Worm (Caenorhabditis elegans) whole organism, L2 larva: ENCODE data around the gene mrps-18B.

Source experiments
- C34F6.9 ChIP-seq: fragments of 150-350 bp; optimal IDR thresholded peaks from 2 replicates; lab custom pipeline; 2014; ENCODE audit warnings: missing biosample characterization, missing genetic modification characterization
- F13H6.1 ChIP-seq: sonication (generic microtip); optimal IDR thresholded peaks from 2 replicates; lab custom pipeline; 2016; ENCODE audit warnings: missing genetic modification characterization, missing compliant biosample characterization
- R02D3.7 ChIP-seq: fragments of 150-350 bp; optimal IDR thresholded peaks from 2 replicates; lab custom pipeline; 2014; ENCODE audit warnings: missing biosample characterization, missing genetic modification characterization
- Y55F3AM.14 ChIP-seq: fragments of 200-800 bp; sonication (Bioruptor generic); optimal IDR thresholded peaks from 2 replicates; lab custom pipeline; 2018; ENCODE audit warnings: mild to moderate bottlenecking, missing genetic modification characterization, missing compliant biosample characterization
- ZK546.5 ChIP-seq: sonication (generic microtip); optimal IDR thresholded peaks from 2 replicates; lab custom pipeline; 2017; ENCODE audit warnings: missing biosample characterization, missing genetic modification characterization
- alr-1 ChIP-seq: fragments of 150-350 bp; optimal IDR thresholded peaks from 2 replicates; lab custom pipeline; 2014; ENCODE audit warnings: missing biosample characterization, missing genetic modification characterization
- aly-2 ChIP-seq: fragments of 150-350 bp; optimal IDR thresholded peaks from 2 replicates; lab custom pipeline; 2014; ENCODE audit warnings: missing biosample characterization, missing genetic modification characterization
- ama-1 ChIP-seq: fragments of 150-350 bp; optimal IDR thresholded peaks from 2 replicates; lab custom pipeline; 2018; ENCODE audit warnings: inconsistent platforms
- blmp-1 ChIP-seq: sonication (generic microtip); optimal IDR thresholded peaks from 2 replicates; lab custom pipeline; 2017; ENCODE audit warnings: missing genetic modification characterization, mild to moderate bottlenecking, missing compliant biosample characterization, antibody characterized with exemption, moderate library complexity; ENCODE audit not compliant: insufficient read depth
- ceh-16 ChIP-seq: fragments of 150-350 bp; optimal IDR thresholded peaks from 2 replicates; lab custom pipeline; 2014; ENCODE audit warnings: missing biosample characterization, missing genetic modification characterization
- ceh-82 ChIP-seq: fragments of 150-350 bp; optimal IDR thresholded peaks from 2 replicates; lab custom pipeline; 2014; ENCODE audit warnings: missing biosample characterization, missing genetic modification characterization
- crh-2 ChIP-seq: sonication (generic microtip); optimal IDR thresholded peaks from 2 replicates; lab custom pipeline; 2017; ENCODE audit warnings: missing biosample characterization, missing genetic modification characterization
- dmd-4 ChIP-seq: sonication (generic microtip); optimal IDR thresholded peaks from 2 replicates; lab custom pipeline; 2017; ENCODE audit warnings: missing biosample characterization, missing genetic modification characterization
- egl-27 ChIP-seq: sonication (generic microtip); optimal IDR thresholded peaks from 3 replicates; lab custom pipeline; 2017; ENCODE audit warnings: missing biosample characterization, missing genetic modification reagents, missing genetic modification characterization
- elt-1 ChIP-seq: fragments of 150-350 bp; optimal IDR thresholded peaks from 2 replicates; lab custom pipeline; 2014; ENCODE audit warnings: missing biosample characterization, missing genetic modification characterization
- elt-3 ChIP-seq: sonication (generic microtip); optimal IDR thresholded peaks from 2 replicates; lab custom pipeline; 2017; ENCODE audit warnings: missing biosample characterization, missing genetic modification characterization
- fos-1 ChIP-seq: fragments of 150-350 bp; optimal IDR thresholded peaks from 2 replicates; lab custom pipeline; 2014; ENCODE audit warnings: missing biosample characterization, missing genetic modification characterization
- gmeb-1 ChIP-seq: fragments of 150-350 bp; optimal IDR thresholded peaks from 2 replicates; lab custom pipeline; 2014; ENCODE audit warnings: missing biosample characterization, missing genetic modification characterization
- lin-11 ChIP-seq: fragments of 150-350 bp; sonication (generic microtip); optimal IDR thresholded peaks from 2 replicates; lab custom pipeline; 2014; ENCODE audit warnings: missing biosample characterization, missing genetic modification characterization, inconsistent platforms, mixed read lengths
- lin-13 ChIP-seq: fragments of 150-350 bp; optimal IDR thresholded peaks from 2 replicates; lab custom pipeline; 2014; ENCODE audit warnings: missing biosample characterization, missing genetic modification reagents, missing genetic modification characterization
- lin-39 ChIP-seq: fragments of 150-350 bp; optimal IDR thresholded peaks from 2 replicates; lab custom pipeline; 2014; ENCODE audit warnings: missing biosample characterization, missing genetic modification reagents, missing genetic modification characterization
- lsy-2 ChIP-seq, 2 experiments: fragments of 150-350 bp in 1 of 2; sonication (generic microtip) in 1 of 2; optimal IDR thresholded peaks; 2 replicates each; lab custom pipeline; 2014 to 2017; ENCODE audit warnings: missing biosample characterization in 2 of 2, missing genetic modification characterization in 2 of 2
- mab-5 ChIP-seq: fragments of 150-350 bp; optimal IDR thresholded peaks from 2 replicates; lab custom pipeline; 2014; ENCODE audit warnings: missing biosample characterization, missing genetic modification characterization
- mbf-1 ChIP-seq: sonication (generic microtip); optimal IDR thresholded peaks from 2 replicates; lab custom pipeline; 2017; ENCODE audit warnings: missing biosample characterization, missing genetic modification characterization
- mdl-1 ChIP-seq, 2 experiments: fragments of 150-350 bp in 1 of 2; sonication (generic microtip) in 1 of 2; optimal IDR thresholded peaks; 2 replicates each; lab custom pipeline; 2017; ENCODE audit warnings: missing biosample characterization in 2 of 2, missing genetic modification characterization in 2 of 2
- nhr-10 ChIP-seq: sonication (generic microtip); optimal IDR thresholded peaks from 2 replicates; lab custom pipeline; 2017; ENCODE audit warnings: missing biosample characterization, missing genetic modification characterization
- nhr-11 ChIP-seq: fragments of 150-350 bp; optimal IDR thresholded peaks from 2 replicates; lab custom pipeline; 2014; ENCODE audit warnings: missing biosample characterization, missing genetic modification characterization
- nhr-12 ChIP-seq: fragments of 150-350 bp; optimal IDR thresholded peaks from 2 replicates; lab custom pipeline; 2014; ENCODE audit warnings: missing biosample characterization, missing genetic modification characterization
- nhr-129 ChIP-seq: fragments of 150-350 bp; optimal IDR thresholded peaks from 2 replicates; lab custom pipeline; 2014; ENCODE audit warnings: missing biosample characterization, missing genetic modification characterization
- nhr-21 ChIP-seq: fragments of 150-350 bp; optimal IDR thresholded peaks from 2 replicates; lab custom pipeline; 2014; ENCODE audit warnings: missing biosample characterization, missing genetic modification characterization
- nhr-23 ChIP-seq: fragments of 150-350 bp; optimal IDR thresholded peaks from 2 replicates; lab custom pipeline; 2014; ENCODE audit warnings: missing biosample characterization, missing genetic modification reagents, missing genetic modification characterization
- nhr-237 ChIP-seq: fragments of 150-350 bp; optimal IDR thresholded peaks from 2 replicates; lab custom pipeline; 2014; ENCODE audit warnings: missing biosample characterization, missing genetic modification characterization
- nhr-25 ChIP-seq: fragments of 150-350 bp; sonication (generic microtip); optimal IDR thresholded peaks from 3 replicates; lab custom pipeline; 2014; ENCODE audit warnings: missing biosample characterization, missing genetic modification characterization
- nhr-6 ChIP-seq: fragments of 150-350 bp; optimal IDR thresholded peaks from 2 replicates; lab custom pipeline; 2014; ENCODE audit warnings: missing biosample characterization, missing genetic modification characterization
- nhr-77 ChIP-seq: fragments of 150-350 bp; optimal IDR thresholded peaks from 2 replicates; lab custom pipeline; 2014; ENCODE audit warnings: missing biosample characterization, missing genetic modification characterization
- peb-1 ChIP-seq: fragments of 150-350 bp; optimal IDR thresholded peaks from 2 replicates; lab custom pipeline; 2014; ENCODE audit warnings: missing biosample characterization, missing genetic modification characterization
- sem-4 ChIP-seq: fragments of 150-350 bp; optimal IDR thresholded peaks from 2 replicates; lab custom pipeline; 2014; ENCODE audit warnings: missing biosample characterization, missing genetic modification reagents, missing genetic modification characterization
- skn-1 ChIP-seq: sonication (generic microtip); optimal IDR thresholded peaks from 2 replicates; lab custom pipeline; 2017; ENCODE audit warnings: missing biosample characterization, missing genetic modification characterization
- sma-3 ChIP-seq: sonication (generic microtip); optimal IDR thresholded peaks from 2 replicates; lab custom pipeline; 2016; ENCODE audit warnings: missing genetic modification reagents, missing genetic modification characterization, missing compliant biosample characterization
- sma-9 ChIP-seq, 2 experiments: fragments of 150-350 bp in 1 of 2; sonication (generic microtip) in 1 of 2; optimal IDR thresholded peaks; 2 replicates each; lab custom pipeline; 2014 to 2016; ENCODE audit warnings: missing genetic modification characterization in 2 of 2, mild to moderate bottlenecking in 1 of 2, missing biosample characterization in 1 of 2, missing compliant biosample characterization in 1 of 2, missing genetic modification reagents in 1 of 2, moderate library complexity in 1 of 2
- snpc-4 ChIP-seq: fragments of 150-350 bp; optimal IDR thresholded peaks from 2 replicates; lab custom pipeline; 2014; ENCODE audit warnings: missing biosample characterization, missing genetic modification characterization
- unc-39 ChIP-seq: fragments of 150-350 bp; optimal IDR thresholded peaks from 2 replicates; lab custom pipeline; 2014; ENCODE audit warnings: missing biosample characterization, missing genetic modification characterization
- unc-55 ChIP-seq: fragments of 150-350 bp; sonication (generic microtip); optimal IDR thresholded peaks from 3 replicates; lab custom pipeline; 2014; ENCODE audit warnings: missing biosample characterization, missing genetic modification reagents, missing genetic modification characterization
- unc-62 ChIP-seq: fragments of 150-350 bp; optimal IDR thresholded peaks from 2 replicates; lab custom pipeline; 2014; ENCODE audit warnings: missing biosample characterization, missing genetic modification reagents, missing genetic modification characterization
- zag-1 ChIP-seq: fragments of 150-350 bp; optimal IDR thresholded peaks from 2 replicates; lab custom pipeline; 2014; ENCODE audit warnings: missing biosample characterization, missing genetic modification characterization
- ztf-1 ChIP-seq: fragments of 200-800 bp; sonication (Bioruptor generic); conservative IDR thresholded peaks from 2 replicates; pipeline ENCODE4 v1.3.6; 2022; ENCODE audit warnings: missing genetic modification characterization, missing compliant biosample characterization
- ztf-11 ChIP-seq: sonication (generic microtip); optimal IDR thresholded peaks from 2 replicates; lab custom pipeline; 2017; ENCODE audit warnings: missing biosample characterization, missing genetic modification characterization
- ztf-4 ChIP-seq: fragments of 150-350 bp; optimal IDR thresholded peaks from 2 replicates; lab custom pipeline; 2014; ENCODE audit warnings: missing biosample characterization, missing genetic modification characterization

The mrps-18B gene

DNA sequence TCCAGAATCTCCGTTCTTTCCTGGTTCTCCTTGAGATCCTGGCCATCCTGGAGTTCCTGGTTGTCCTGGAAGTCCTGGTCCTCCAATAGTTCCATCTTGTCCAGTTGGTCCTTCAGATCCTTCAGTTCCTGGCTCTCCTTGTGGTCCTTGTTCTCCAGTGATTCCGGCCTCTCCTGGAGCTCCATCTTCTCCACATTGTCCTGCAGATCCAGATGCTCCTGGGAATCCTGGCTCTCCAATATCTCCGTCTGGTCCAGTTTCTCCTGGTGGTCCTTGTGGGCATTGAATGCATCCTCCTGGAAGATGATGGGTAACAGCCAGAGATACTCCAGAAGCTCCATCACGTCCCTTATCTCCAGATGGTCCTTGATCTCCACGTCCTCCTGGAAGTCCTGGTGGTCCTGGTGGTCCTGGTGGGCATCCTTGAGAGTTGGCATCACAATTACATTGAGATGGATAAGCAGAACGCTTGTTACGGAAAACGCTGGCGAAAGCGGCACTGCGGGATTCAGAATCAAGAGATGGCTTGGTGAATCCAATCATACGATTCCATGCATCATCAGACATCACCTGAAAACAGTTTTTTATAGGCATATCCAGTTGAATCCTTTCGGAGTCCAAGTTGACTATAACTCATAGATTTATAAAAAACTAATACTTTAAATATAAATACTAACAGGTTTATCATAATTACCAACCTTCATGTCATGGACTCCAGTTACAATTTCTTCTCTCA lies 42.9 kb downstream of the mrps-18B start:
- TF ChIP-seq sma-9 (GFP tag; optimal IDR thresholded peaks at IDR 0.05; lab: Kevin White, UChicago): no peak
- no peak for TF ChIP-seq sma-9 (tag; optimal IDR thresholded peaks at IDR 0.05; lab: Kevin White, UChicago)

DNA sequence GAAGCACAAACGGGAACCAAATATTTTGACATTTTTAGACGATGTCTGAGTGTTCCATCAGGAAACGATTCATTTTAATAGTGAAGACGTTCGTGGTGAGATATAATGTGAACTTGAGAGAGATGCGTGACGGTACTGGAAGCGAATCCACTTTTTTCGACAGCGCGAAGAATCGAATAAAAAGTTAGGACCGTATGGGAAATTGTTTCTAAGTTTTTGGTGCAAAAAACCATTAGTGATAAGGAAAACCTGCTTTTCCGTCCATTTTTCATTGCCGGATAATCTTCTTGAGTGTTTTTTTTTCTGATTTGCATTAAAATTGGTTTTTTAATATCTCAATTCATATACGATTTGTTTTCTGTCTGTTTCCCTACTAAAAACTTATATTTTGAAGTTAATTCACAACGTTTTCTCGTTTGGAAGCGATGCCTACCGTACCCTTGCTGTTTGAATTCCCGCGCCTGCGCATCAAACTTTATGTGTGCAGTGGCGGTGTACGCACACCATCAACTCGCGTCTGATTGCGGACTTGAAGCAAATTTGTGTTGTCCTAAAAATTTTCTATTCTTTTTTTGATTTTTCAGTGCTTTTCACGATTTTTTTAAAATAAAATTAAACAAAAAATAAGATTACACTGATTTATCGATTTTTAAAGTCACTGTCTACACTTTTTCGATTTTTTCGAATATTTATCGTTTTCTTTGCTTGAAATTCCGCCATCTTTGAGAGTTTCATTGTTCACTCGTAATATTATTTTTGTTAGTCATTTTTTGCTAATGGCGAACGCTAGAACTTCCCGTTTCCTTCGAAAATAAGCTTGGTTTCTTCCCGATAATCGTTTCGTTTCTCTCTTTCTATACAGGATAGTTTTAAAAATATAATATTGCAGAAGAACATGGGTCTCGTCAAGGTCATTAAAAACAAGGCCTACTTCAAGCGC lies 43.8 kb downstream of the mrps-18B start, which contains the start of the genes col-38 and rpl-5:
TSS of gene col-38 (minus strand) at position 51 of the 940 bp plus-strand sequence.
TSS of gene rpl-5 (plus strand) at position 890 of the 940 bp plus-strand sequence.
- TF ChIP-seq R02D3.7 (tag; lab: Kevin White, UChicago) (peak; percentile 5), egl-27 (tag; lab: Kevin White, UChicago) (no peak), nhr-77 (tag; lab: Kevin White, UChicago) (no peak), nhr-11 (tag; lab: Kevin White, UChicago) (no peak), lsy-2 (tag; optimal IDR thresholded peaks at IDR 0.05; lab: Kevin White, UChicago) (peak; percentile 93 to 99), mbf-1 (no peak), crh-2 (tag; lab: Kevin White, UChicago) (peak; percentile 96), sma-3 (GFP tag; lab: Kevin White, UChicago) (peak; percentile 88), blmp-1 (peak; percentile 33), unc-39 (no peak), mdl-1 (tag; optimal IDR thresholded peaks at IDR 0.05; lab: Kevin White, UChicago) (peak in 1 of 2 experiments; percentile 51), nhr-21 (tag; lab: Kevin White, UChicago) (peak; percentile 81), nhr-129 (tag; lab: Kevin White, UChicago) (peak; percentile 92), Y55F3AM.14 (GFP tag; lab: Kevin White, UChicago) (peak; percentile 15), fos-1 (tag; lab: Kevin White, UChicago) (peak; percentile 81), ceh-82 (tag; lab: Kevin White, UChicago) (no peak), elt-3 (no peak), lin-13 (GFP tag; lab: Kevin White, UChicago) (peak; percentile 88), lin-11 (peak; percentile 95), nhr-25 (tag; lab: Kevin White, UChicago) (peak; percentile 87), alr-1 (tag; lab: Kevin White, UChicago) (no peak), C34F6.9 (tag; lab: Kevin White, UChicago) (peak; percentile 98), unc-55 (GFP tag; lab: Kevin White, UChicago) (peak; percentile 97), dmd-4 (no peak), nhr-12 (tag; lab: Kevin White, UChicago) (peak; percentile 52), ceh-16 (peak; percentile 66), sma-9 (GFP tag; optimal IDR thresholded peaks at IDR 0.05; lab: Kevin White, UChicago) (peak; percentile 79), sma-9 (tag; optimal IDR thresholded peaks at IDR 0.05; lab: Kevin White, UChicago) (no peak), nhr-10 (tag; lab: Kevin White, UChicago) (no peak), mab-5 (tag; lab: Kevin White, UChicago) (peak; percentile 42), skn-1 (no peak), ztf-1 (GFP tag; lab: Robert Waterston, UW) (no peak), ztf-11 (tag; lab: Kevin White, UChicago) (no peak), ama-1 (lab: Kevin White, UChicago) (peak; percentile 78), elt-1 (tag; lab: Kevin White, UChicago) (no peak), snpc-4 (tag; lab: Kevin White, UChicago) (peak; percentile 80), lin-39 (no peak), nhr-6 (tag; lab: Kevin White, UChicago) (peak; percentile 71), F13H6.1 (tag; lab: Kevin White, UChicago) (peak; percentile 88), peb-1 (tag; lab: Kevin White, UChicago) (no peak), ztf-4 (tag; lab: Kevin White, UChicago) (peak; percentile 71), zag-1 (tag; lab: Kevin White, UChicago) (peak; percentile 71), unc-62 (GFP tag; lab: Kevin White, UChicago) (no peak), sem-4 (peak; percentile 74), ZK546.5 (tag; lab: Kevin White, UChicago) (peak; percentile 96), gmeb-1 (tag; lab: Kevin White, UChicago) (peak; percentile 97), nhr-237 (tag; lab: Kevin White, UChicago) (peak; percentile 38), aly-2 (tag; lab: Kevin White, UChicago) (no peak), nhr-23 (no peak)
